Fruit fly (Drosophila melanogaster): ENCODE data around the gene Lamtor3.

Gene Lamtor3

DNA sequence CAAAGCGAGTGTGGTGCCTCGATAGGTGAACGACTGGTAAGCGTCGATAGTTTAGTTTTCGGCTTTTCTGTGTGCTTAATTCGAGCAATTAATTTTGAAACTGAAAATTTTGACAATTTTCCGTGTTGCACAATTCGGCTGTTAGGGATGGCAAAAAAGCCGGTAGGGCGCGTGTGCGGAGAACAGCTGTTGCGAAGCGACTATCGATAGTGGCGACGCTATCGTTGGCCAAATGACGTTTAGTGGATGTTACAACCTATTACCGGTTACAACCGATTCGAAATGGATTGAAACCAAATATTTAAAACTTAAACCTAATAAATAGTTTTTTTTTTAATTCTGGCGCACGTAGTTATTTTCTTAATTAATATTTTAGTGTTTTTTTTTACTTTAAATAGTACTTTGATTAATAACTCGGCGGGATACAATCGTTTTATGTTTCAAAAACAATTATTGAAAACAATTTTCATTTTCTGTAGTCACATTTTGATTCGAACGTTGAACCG is 20.0 kb downstream of the Lamtor3 start, which contains the start of the genes mEFTs and Dhc36C:
mEFTs (minus strand) TSS at position 161 of the 506 bp plus-strand sequence.
Dhc36C (plus strand) TSS at position 456 of the 506 bp plus-strand sequence.
- no peak for TF ChIP-seq CG3032 (tag; optimal IDR thresholded peaks at IDR 0.05)
- TF ChIP-seq CG8632 (GFP tag; optimal IDR thresholded peaks at IDR 0.05) = no peak
- TF ChIP-seq Ets21C (GFP tag; optimal IDR thresholded peaks at IDR 0.05) = no peak
- no peak for TF ChIP-seq CG10631 (GFP tag; optimal IDR thresholded peaks at IDR 0.05)
- TF ChIP-seq Lpt (GFP tag; optimal IDR thresholded peaks at IDR 0.05) = no peak
- peak; percentile 96 for TF ChIP-seq achi (GFP tag; optimal IDR thresholded peaks at IDR 0.05)
- no peak for TF ChIP-seq fd59A (GFP tag; optimal IDR thresholded peaks at IDR 0.05)

DNA sequence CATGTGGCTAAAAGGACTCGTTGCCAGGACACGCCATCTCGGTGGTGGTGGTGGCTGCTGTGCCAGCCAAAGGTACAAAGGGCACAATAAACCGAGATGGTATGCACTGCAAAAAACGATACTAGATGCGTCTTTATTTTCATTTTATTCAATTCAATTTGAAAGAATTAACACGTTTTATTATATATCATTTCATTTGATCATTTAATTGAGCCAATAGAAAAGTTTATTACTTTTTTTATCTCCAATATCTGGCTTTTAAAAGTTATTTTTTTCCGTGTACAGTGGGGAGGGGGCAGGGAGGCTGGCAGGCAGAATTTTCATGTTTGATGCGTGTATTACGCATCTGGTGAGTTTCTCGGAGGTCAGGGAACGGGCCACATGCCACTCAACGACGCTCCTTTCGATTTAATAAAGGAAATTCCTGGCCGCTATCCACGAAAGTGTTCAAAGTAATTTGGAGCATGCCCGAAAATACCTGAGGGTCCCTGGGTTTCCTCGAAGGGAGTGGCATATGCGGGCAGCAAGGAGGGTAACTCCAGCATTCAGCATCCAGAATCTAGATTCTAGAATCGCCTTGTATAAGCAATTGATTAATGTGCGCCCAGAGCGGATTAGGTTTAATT is 33.2 kb downstream of the Lamtor3 start:
- TF ChIP-seq Hr4 (GFP tag; optimal IDR thresholded peaks at IDR 0.05) (no peak), eg (GFP tag; IDR thresholded peaks at IDR 0.05) (no peak), CG6276 (GFP tag; optimal IDR thresholded peaks at IDR 0.05) (no peak), Gug (GFP tag; IDR thresholded peaks at IDR 0.05) (no peak), CG11294 (GFP tag; IDR thresholded peaks at IDR 0.05) (no peak), CG11902 (GFP tag; optimal IDR thresholded peaks at IDR 0.05) (peak; percentile 1), Hr38 (GFP tag; optimal IDR thresholded peaks at IDR 0.05) (no peak), CG6792 (GFP tag; optimal IDR thresholded peaks at IDR 0.05) (peak; percentile 56), CG9139 (GFP tag; optimal IDR thresholded peaks at IDR 0.05) (peak; percentile 7), dsx (GFP tag; optimal IDR thresholded peaks at IDR 0.05; ENCODE audit: poor library complexity, severe bottlenecking) (no peak), Eip75B (GFP tag; optimal IDR thresholded peaks at IDR 0.05) (peak; percentile 44), fd85E (GFP tag; optimal IDR thresholded peaks at IDR 0.05) (no peak), acj6 (GFP tag; optimal IDR thresholded peaks at IDR 0.05) (peak; percentile 46), topi (GFP tag; optimal IDR thresholded peaks at IDR 0.05) (no peak), dac (GFP tag; optimal IDR thresholded peaks at IDR 0.05) (no peak), CG4318 (GFP tag; optimal IDR thresholded peaks at IDR 0.05) (no peak), cyc (GFP tag; optimal IDR thresholded peaks at IDR 0.05) (no peak), CG10631 (GFP tag; optimal IDR thresholded peaks at IDR 0.05) (peak; percentile 27), CG3919 (GFP tag; optimal IDR thresholded peaks at IDR 0.05) (peak; percentile 39), fd59A (GFP tag; optimal IDR thresholded peaks at IDR 0.05) (peak; percentile 22), lz (GFP tag; optimal IDR thresholded peaks at IDR 0.05) (peak; percentile 58), CG1621 (tag; optimal IDR thresholded peaks at IDR 0.05) (no peak), CG16779 (tag; optimal IDR thresholded peaks at IDR 0.05) (no peak), OdsH (GFP tag; optimal IDR thresholded peaks at IDR 0.05) (peak; percentile 52), CG3032 (tag; optimal IDR thresholded peaks at IDR 0.05) (no peak), pdm3 (GFP tag; optimal IDR thresholded peaks at IDR 0.05) (peak; percentile 33), CG6854 (GFP tag; optimal IDR thresholded peaks at IDR 0.05) (no peak), CG8319 (GFP tag; optimal IDR thresholded peaks at IDR 0.05) (peak; percentile 19), CG8119 (GFP tag; IDR thresholded peaks at IDR 0.05) (no peak), ss (GFP tag; optimal IDR thresholded peaks at IDR 0.05) (peak in 1 of 2 experiments; percentile 55), spab (GFP tag; optimal IDR thresholded peaks at IDR 0.05) (peak; percentile 22), Eip93F (GFP tag; optimal IDR thresholded peaks at IDR 0.05) (no peak), Met (GFP tag; optimal IDR thresholded peaks at IDR 0.05) (peak; percentile 67), CG34406 (GFP tag; optimal IDR thresholded peaks at IDR 0.05) (peak; percentile 38), Ets96B (tag; optimal IDR thresholded peaks at IDR 0.05) (no peak), CG7368 (GFP tag; optimal IDR thresholded peaks at IDR 0.05) (no peak), CG6163 (GFP tag; IDR thresholded peaks at IDR 0.05) (0 out of 3 replicates have a peak, but pooled peaks have one; percentile 26), Sox102F (GFP tag; optimal IDR thresholded peaks at IDR 0.05) (peak; percentile 43), vri (GFP tag; optimal IDR thresholded peaks at IDR 0.05) (peak; percentile 40), CG6808 (GFP tag; optimal IDR thresholded peaks at IDR 0.05) (peak; percentile 53), achi (GFP tag; optimal IDR thresholded peaks at IDR 0.05) (peak; percentile 44), Ets21C (GFP tag; optimal IDR thresholded peaks at IDR 0.05) (peak; percentile 38), CG31627 (GFP tag; optimal IDR thresholded peaks at IDR 0.05) (peak; percentile 60), CG8632 (GFP tag; optimal IDR thresholded peaks at IDR 0.05) (peak; percentile 46), esn (GFP tag; optimal IDR thresholded peaks at IDR 0.05) (no peak), CG11762 (GFP tag; optimal IDR thresholded peaks at IDR 0.05; ENCODE audit: insufficient read depth) (peak; percentile 21)

Data from whole organism, prepupa.